Worm (Caenorhabditis elegans) whole organism, late embryonic: ENCODE results near the gene srbc-36.

ENCODE experiments used
- C08G9.2 ChIP-seq: sonication (generic microtip); optimal IDR thresholded peaks from 2 replicates; lab custom pipeline; 2016; ENCODE audit warnings: mild to moderate bottlenecking, missing genetic modification characterization, moderate library complexity, missing compliant biosample characterization
- C38D4.7 ChIP-seq: fragments of 200-800 bp; sonication (Bioruptor generic); optimal IDR thresholded peaks from 2 replicates; lab custom pipeline; 2018; ENCODE audit warnings: mild to moderate bottlenecking, missing genetic modification characterization, moderate library complexity, missing compliant biosample characterization
- K02D7.2 ChIP-seq: sonication (generic microtip); optimal IDR thresholded peaks from 2 replicates; lab custom pipeline; 2017; ENCODE audit warnings: mild to moderate bottlenecking, missing genetic modification characterization, missing compliant biosample characterization
- K09A11.1 ChIP-seq: sonication (generic microtip); optimal IDR thresholded peaks from 2 replicates; lab custom pipeline; 2017; ENCODE audit warnings: antibody characterized with exemption, mild to moderate bottlenecking, missing genetic modification characterization, missing compliant biosample characterization; ENCODE audit not compliant: insufficient read depth
- T23F11.4 ChIP-seq: fragments of 200-800 bp; sonication (Bioruptor generic); optimal IDR thresholded peaks from 2 replicates; lab custom pipeline; 2018; ENCODE audit warnings: mild to moderate bottlenecking, missing genetic modification characterization, missing compliant biosample characterization
- Y22D7AL.16 ChIP-seq: sonication (generic microtip); optimal IDR thresholded peaks from 2 replicates; lab custom pipeline; 2016; ENCODE audit warnings: missing genetic modification characterization, missing compliant biosample characterization
- ama-1 ChIP-seq: fragments of 150-350 bp; optimal IDR thresholded peaks from 2 replicates; lab custom pipeline; 2014
- ceh-19 ChIP-seq: fragments of 200-800 bp; sonication (Bioruptor generic); optimal IDR thresholded peaks from 2 replicates; lab custom pipeline; 2018; ENCODE audit warnings: mild to moderate bottlenecking, missing genetic modification characterization, missing compliant biosample characterization
- ceh-2 ChIP-seq: sonication (generic microtip); optimal IDR thresholded peaks from 2 replicates; lab custom pipeline; 2016; ENCODE audit warnings: missing genotype, missing genetic modification characterization, missing compliant biosample characterization
- ceh-22 ChIP-seq: sonication (generic microtip); optimal IDR thresholded peaks from 2 replicates; lab custom pipeline; 2017; ENCODE audit warnings: missing biosample characterization, missing genetic modification characterization
- ceh-30 ChIP-seq: fragments of 150-350 bp; optimal IDR thresholded peaks from 2 replicates; lab custom pipeline; 2014; ENCODE audit warnings: missing biosample characterization, missing genetic modification characterization
- ceh-31 ChIP-seq: sonication (generic microtip); optimal IDR thresholded peaks from 2 replicates; lab custom pipeline; 2016; ENCODE audit warnings: missing genetic modification characterization, missing compliant biosample characterization
- ceh-34 ChIP-seq: sonication (generic microtip); optimal IDR thresholded peaks from 2 replicates; lab custom pipeline; 2016; ENCODE audit warnings: mild to moderate bottlenecking, missing genetic modification characterization, missing compliant biosample characterization
- ceh-9 ChIP-seq: sonication (generic microtip); optimal IDR thresholded peaks from 2 replicates; lab custom pipeline; 2016; ENCODE audit warnings: mild to moderate bottlenecking, missing genetic modification characterization, inconsistent platforms, missing compliant biosample characterization
- che-1 ChIP-seq: sonication (generic microtip); optimal IDR thresholded peaks from 2 replicates; lab custom pipeline; 2016; ENCODE audit warnings: mild to moderate bottlenecking, missing genetic modification characterization, missing compliant biosample characterization
- elt-4 ChIP-seq: sonication (generic microtip); optimal IDR thresholded peaks from 2 replicates; lab custom pipeline; 2016; ENCODE audit warnings: missing genetic modification characterization, missing compliant biosample characterization
- ets-4 ChIP-seq: sonication (generic microtip); optimal IDR thresholded peaks from 2 replicates; lab custom pipeline; 2016; ENCODE audit warnings: missing genetic modification characterization, missing compliant biosample characterization
- eyg-1 ChIP-seq: sonication (generic microtip); optimal IDR thresholded peaks from 2 replicates; lab custom pipeline; 2016; ENCODE audit warnings: missing genotype, missing genetic modification characterization, missing compliant biosample characterization
- fax-1 ChIP-seq: sonication (generic microtip); optimal IDR thresholded peaks from 2 replicates; lab custom pipeline; 2016; ENCODE audit warnings: missing genotype, missing genetic modification characterization, missing compliant biosample characterization
- fkh-10 ChIP-seq: fragments of 150-350 bp; optimal IDR thresholded peaks from 2 replicates; lab custom pipeline; 2014; ENCODE audit warnings: missing biosample characterization, missing genetic modification reagents, missing genetic modification characterization
- fkh-6 ChIP-seq: sonication (generic microtip); optimal IDR thresholded peaks from 2 replicates; lab custom pipeline; 2016; ENCODE audit warnings: missing genetic modification characterization, missing compliant biosample characterization
- gmeb-2 ChIP-seq: sonication (generic microtip); optimal IDR thresholded peaks from 2 replicates; lab custom pipeline; 2016; ENCODE audit warnings: missing genetic modification characterization, inconsistent platforms, missing compliant biosample characterization
- hlh-13 ChIP-seq: fragments of 200-800 bp; sonication (Bioruptor generic); optimal IDR thresholded peaks from 2 replicates; lab custom pipeline; 2018; ENCODE audit warnings: mild to moderate bottlenecking, missing genetic modification characterization, missing compliant biosample characterization
- hlh-15 ChIP-seq: sonication (generic microtip); optimal IDR thresholded peaks from 2 replicates; lab custom pipeline; 2016; ENCODE audit warnings: missing genetic modification characterization, missing compliant biosample characterization
- hlh-30 ChIP-seq: sonication (generic microtip); optimal IDR thresholded peaks from 2 replicates; lab custom pipeline; 2017; ENCODE audit warnings: antibody characterized with exemption, missing genetic modification characterization, missing compliant biosample characterization; ENCODE audit not compliant: insufficient read depth
- hlh-8 ChIP-seq: sonication (generic microtip); optimal IDR thresholded peaks from 2 replicates; lab custom pipeline; 2016; ENCODE audit warnings: missing genotype, missing genetic modification characterization, missing compliant biosample characterization
- lin-11 ChIP-seq: fragments of 200-800 bp; sonication (Bioruptor generic); optimal IDR thresholded peaks from 2 replicates; lab custom pipeline; 2018; ENCODE audit warnings: mild to moderate bottlenecking, missing genetic modification characterization, missing compliant biosample characterization
- madf-2 ChIP-seq: sonication (generic microtip); optimal IDR thresholded peaks from 2 replicates; lab custom pipeline; 2017; ENCODE audit warnings: missing genetic modification characterization, missing compliant biosample characterization
- nfya-1 ChIP-seq: sonication (generic microtip); optimal IDR thresholded peaks from 2 replicates; lab custom pipeline; 2017; ENCODE audit warnings: missing genetic modification characterization, mild to moderate bottlenecking, missing compliant biosample characterization, antibody characterized with exemption, moderate library complexity
- nhr-11 ChIP-seq: fragments of 150-350 bp; optimal IDR thresholded peaks from 2 replicates; lab custom pipeline; 2014; ENCODE audit warnings: missing biosample characterization, missing genetic modification characterization
- npax-4 ChIP-seq: sonication (generic microtip); optimal IDR thresholded peaks from 2 replicates; lab custom pipeline; 2016; ENCODE audit warnings: missing genetic modification characterization, missing compliant biosample characterization
- odd-2 ChIP-seq: sonication (generic microtip); optimal IDR thresholded peaks from 2 replicates; lab custom pipeline; 2017; ENCODE audit warnings: antibody characterized with exemption, mild to moderate bottlenecking, missing genetic modification characterization, missing compliant biosample characterization
- pat-9 ChIP-seq: fragments of 200-800 bp; sonication (Bioruptor generic); optimal IDR thresholded peaks from 2 replicates; lab custom pipeline; 2018; ENCODE audit warnings: mild to moderate bottlenecking, missing genetic modification characterization, moderate library complexity, missing compliant biosample characterization
- pha-2 ChIP-seq: sonication (generic microtip); optimal IDR thresholded peaks from 2 replicates; lab custom pipeline; 2017; ENCODE audit warnings: mild to moderate bottlenecking, missing genetic modification characterization, missing compliant biosample characterization
- pha-4 ChIP-seq: fragments of 150-350 bp; optimal IDR thresholded peaks from 2 replicates; lab custom pipeline; 2018; ENCODE audit warnings: missing biosample characterization, missing genetic modification reagents, missing genetic modification characterization
- pros-1 ChIP-seq: fragments of 150-350 bp; optimal IDR thresholded peaks from 2 replicates; lab custom pipeline; 2014; ENCODE audit warnings: missing biosample characterization, missing genetic modification reagents, missing genetic modification characterization
- sdc-2 ChIP-seq: sonication (generic microtip); optimal IDR thresholded peaks from 2 replicates; lab custom pipeline; 2016; ENCODE audit warnings: missing genotype, missing genetic modification characterization, missing compliant biosample characterization
- sox-4 ChIP-seq: sonication (generic microtip); optimal IDR thresholded peaks from 2 replicates; lab custom pipeline; 2017; ENCODE audit warnings: mild to moderate bottlenecking, missing genetic modification characterization, inconsistent platforms, missing compliant biosample characterization
- syd-9 ChIP-seq: sonication (generic microtip); optimal IDR thresholded peaks from 2 replicates; lab custom pipeline; 2016; ENCODE audit warnings: mild to moderate bottlenecking, missing genetic modification characterization, moderate library complexity, missing compliant biosample characterization
- tbx-2 ChIP-seq: sonication (generic microtip); optimal IDR thresholded peaks from 2 replicates; lab custom pipeline; 2016; ENCODE audit warnings: missing genetic modification characterization, missing compliant biosample characterization
- ttx-3 ChIP-seq: sonication (generic microtip); optimal IDR thresholded peaks from 2 replicates; lab custom pipeline; 2016; ENCODE audit warnings: missing genetic modification reagents, missing genetic modification characterization, missing compliant biosample characterization
- unc-3 ChIP-seq, 2 experiments: fragments of 200-800 bp in 1 of 2; sonication (Bioruptor generic) in 1 of 2; sonication (generic microtip) in 1 of 2; conservative IDR thresholded peaks in 1 of 2; optimal IDR thresholded peaks in 1 of 2; 2 replicates each; pipeline versions ENCODE4 v1.3.6 to Lab custom; 2016 to 2022; ENCODE audit warnings: missing compliant biosample characterization in 2 of 2, missing genetic modification characterization in 2 of 2, missing genetic modification reagents in 1 of 2
- unc-42 ChIP-seq: sonication (generic microtip); optimal IDR thresholded peaks from 2 replicates; lab custom pipeline; 2016; ENCODE audit warnings: missing genotype, missing genetic modification characterization, missing compliant biosample characterization
- zip-5 ChIP-seq: sonication (generic microtip); optimal IDR thresholded peaks from 2 replicates; lab custom pipeline; 2016; ENCODE audit warnings: missing genetic modification characterization, missing compliant biosample characterization
- ztf-16 ChIP-seq: sonication (generic microtip); optimal IDR thresholded peaks from 2 replicates; lab custom pipeline; 2017; ENCODE audit warnings: missing genetic modification characterization, missing compliant biosample characterization

Gene srbc-36

ce11 chrV:3490435-3490834 lies at the start of gene srbc-36:
Gene srbc-36 (minus strand): TSS chrV:3490535.
- TF ChIP-seq unc-3 (GFP tag; conservative IDR thresholded peaks at IDR 0.05; lab: Robert Waterston, UW), result no peak
- TF ChIP-seq unc-3 (tag; optimal IDR thresholded peaks at IDR 0.05; lab: Kevin White, UChicago), result no peak
- TF ChIP-seq ceh-19 (GFP tag; lab: Kevin White, UChicago), result no peak
- no peak for TF ChIP-seq C08G9.2 (tag; lab: Kevin White, UChicago)
- no peak for TF ChIP-seq K09A11.1
- TF ChIP-seq pros-1 (tag; lab: Kevin White, UChicago), result no peak
- no peak for TF ChIP-seq ceh-9 (tag; lab: Kevin White, UChicago)
- TF ChIP-seq pha-2 (tag; lab: Kevin White, UChicago), result no peak
- TF ChIP-seq, all 69 proteins: peak for 0

- TF ChIP-seq sdc-2 (tag; lab: Kevin White, UChicago) (no peak), fax-1 (no peak)
Measured at ce11 chrV:3538307-3538706, 48.0 kb upstream of the srbc-36 start, which contains the start of gene nhr-93. Gene nhr-93 (minus strand): TSS chrV:3538407.

ce11 chrV:3535260-3535659 lies 44.9 kb upstream of the srbc-36 start, which contains the start of gene nhr-221:
Gene nhr-221 (minus strand): TSS chrV:3535360.
- TF ChIP-seq T23F11.4 (GFP tag; lab: Kevin White, UChicago) (no peak), eyg-1 (tag; lab: Kevin White, UChicago) (no peak), fax-1 (no peak), ttx-3 (tag; lab: Kevin White, UChicago) (no peak), hlh-15 (tag; lab: Kevin White, UChicago) (no peak), K09A11.1 (no peak), ceh-19 (GFP tag; lab: Kevin White, UChicago) (no peak), tbx-2 (no peak), unc-42 (tag; lab: Kevin White, UChicago) (no peak), zip-5 (tag; lab: Kevin White, UChicago) (no peak), ztf-16 (no peak), elt-4 (tag; lab: Kevin White, UChicago) (no peak), Y22D7AL.16 (no peak)

- no peak for TF ChIP-seq fkh-6 (tag; lab: Kevin White, UChicago)
- no peak for TF ChIP-seq odd-2 (tag; lab: Kevin White, UChicago)
- TF ChIP-seq npax-4 (tag; lab: Kevin White, UChicago), result no peak
- TF ChIP-seq C38D4.7 (GFP tag; lab: Kevin White, UChicago), result no peak
- TF ChIP-seq che-1, result no peak
- TF ChIP-seq syd-9 (tag; lab: Kevin White, UChicago), result no peak
- no peak for TF ChIP-seq pat-9 (tag; lab: Kevin White, UChicago)
- TF ChIP-seq ztf-16, result no peak
- TF ChIP-seq ama-1, result no peak
- no peak for TF ChIP-seq gmeb-2
- no peak for TF ChIP-seq pha-4 (tag; lab: Kevin White, UChicago)
- TF ChIP-seq lin-11 (tag; lab: Kevin White, UChicago), result no peak
- TF ChIP-seq madf-2, result no peak
- no peak for TF ChIP-seq K02D7.2 (tag; lab: Kevin White, UChicago)
- no peak for TF ChIP-seq pha-2 (tag; lab: Kevin White, UChicago)
Measured at ce11 chrV:3530403-3530802, 40.1 kb upstream of the srbc-36 start, which contains the start of gene srbc-66. Gene srbc-66 (plus strand): TSS chrV:3530703.

ce11 chrV:3526882-3527281 lies 36.5 kb upstream of the srbc-36 start, which contains the start of gene str-260:
Gene str-260 (plus strand): TSS chrV:3527182.
- TF ChIP-seq fkh-6 (tag; lab: Kevin White, UChicago), result no peak
- TF ChIP-seq unc-3 (GFP tag; conservative IDR thresholded peaks at IDR 0.05; lab: Robert Waterston, UW), result no peak
- no peak for TF ChIP-seq unc-3 (tag; optimal IDR thresholded peaks at IDR 0.05; lab: Kevin White, UChicago)
- TF ChIP-seq nfya-1 (tag; lab: Kevin White, UChicago), result no peak
- TF ChIP-seq ceh-31 (tag; lab: Kevin White, UChicago), result no peak
- no peak for TF ChIP-seq fkh-10 (GFP tag; lab: Kevin White, UChicago)
- no peak for TF ChIP-seq ceh-9 (tag; lab: Kevin White, UChicago)
- no peak for TF ChIP-seq ceh-34
- no peak for TF ChIP-seq lin-11 (tag; lab: Kevin White, UChicago)
- TF ChIP-seq ceh-2, result no peak
- TF ChIP-seq ceh-22 (tag; lab: Kevin White, UChicago), result no peak
- TF ChIP-seq eyg-1 (tag; lab: Kevin White, UChicago), result no peak
- TF ChIP-seq T23F11.4 (GFP tag; lab: Kevin White, UChicago), result no peak
- no peak for TF ChIP-seq hlh-30 (tag; lab: Kevin White, UChicago)
- TF ChIP-seq ets-4, result no peak
- TF ChIP-seq ceh-30, result no peak
- TF ChIP-seq tbx-2, result no peak
- TF ChIP-seq sox-4 (tag; lab: Kevin White, UChicago), result no peak
- TF ChIP-seq nhr-11, result no peak
- no peak for TF ChIP-seq hlh-13 (GFP tag; lab: Kevin White, UChicago)
- no peak for TF ChIP-seq hlh-8 (tag; lab: Kevin White, UChicago)
